Worm (Caenorhabditis elegans) whole organism, early embryonic: ENCODE measurements around the gene F44A2.5.

ENCODE experiments used
- B0310.2 ChIP-seq: sonication (generic microtip); optimal IDR thresholded peaks from 2 replicates; lab custom pipeline; 2016; ENCODE audit warnings: mild to moderate bottlenecking, missing genetic modification characterization, missing compliant biosample characterization
- F13C5.2 ChIP-seq: sonication (generic microtip); optimal IDR thresholded peaks from 2 replicates; lab custom pipeline; 2017; ENCODE audit warnings: mild to moderate bottlenecking, missing genetic modification characterization, inconsistent platforms, missing compliant biosample characterization
- aly-1 ChIP-seq: sonication (generic microtip); optimal IDR thresholded peaks from 2 replicates; lab custom pipeline; 2016; ENCODE audit warnings: missing genetic modification characterization, missing compliant biosample characterization
- ama-1 ChIP-seq: fragments of 150-350 bp; optimal IDR thresholded peaks from 2 replicates; lab custom pipeline; 2014
- ceh-13 ChIP-seq: fragments of 200-800 bp; sonication (Bioruptor generic); optimal IDR thresholded peaks from 2 replicates; lab custom pipeline; 2018; ENCODE audit warnings: mild to moderate bottlenecking, missing genetic modification characterization, missing compliant biosample characterization
- ceh-36 ChIP-seq: sonication (generic microtip); optimal IDR thresholded peaks from 2 replicates; lab custom pipeline; 2016; ENCODE audit warnings: missing genetic modification characterization, inconsistent platforms, missing compliant biosample characterization
- ets-7 ChIP-seq: sonication (generic microtip); optimal IDR thresholded peaks from 2 replicates; lab custom pipeline; 2016; ENCODE audit warnings: missing genotype, missing genetic modification characterization, missing compliant biosample characterization
- flt-1 ChIP-seq: fragments of 200-800 bp; sonication (Bioruptor generic); IDR thresholded peaks from 2 replicates; pipeline ENCODE4 v1.3.6; 2022; ENCODE audit warnings: missing genetic modification characterization, missing compliant biosample characterization
- hmbx-1 ChIP-seq: sonication (generic microtip); optimal IDR thresholded peaks from 2 replicates; lab custom pipeline; 2016; ENCODE audit warnings: mild to moderate bottlenecking, missing genetic modification characterization, missing compliant biosample characterization
- hmg-4 ChIP-seq: fragments of 200-800 bp; sonication (Bioruptor generic); optimal IDR thresholded peaks from 2 replicates; lab custom pipeline; 2018; ENCODE audit warnings: mild to moderate bottlenecking, missing genetic modification characterization, missing compliant biosample characterization
- hnd-1 ChIP-seq: sonication (generic microtip); optimal IDR thresholded peaks from 2 replicates; lab custom pipeline; 2016; ENCODE audit warnings: missing genetic modification characterization, missing compliant biosample characterization
- pes-1 ChIP-seq: fragments of 200-800 bp; sonication (Bioruptor generic); IDR thresholded peaks from 2 replicates; pipeline ENCODE4 v1.3.6; 2022; ENCODE audit warnings: missing genetic modification reagents, missing genetic modification characterization, missing compliant biosample characterization
- scrt-1 ChIP-seq: fragments of 200-800 bp; sonication (Bioruptor generic); IDR thresholded peaks from 2 replicates; pipeline ENCODE4 v1.3.6; 2022; ENCODE audit warnings: missing genetic modification characterization, missing compliant biosample characterization
- sea-1 ChIP-seq: fragments of 200-800 bp; sonication (Bioruptor generic); conservative IDR thresholded peaks from 2 replicates; pipeline ENCODE4 v1.3.6; 2022; ENCODE audit warnings: missing genetic modification characterization, missing compliant biosample characterization
- tbx-11 ChIP-seq: fragments of 200-800 bp; sonication (Bioruptor generic); IDR thresholded peaks from 2 replicates; pipeline ENCODE4 v1.3.6; 2022; ENCODE audit warnings: missing genetic modification characterization, missing compliant biosample characterization
- tbx-37 ChIP-seq: fragments of 200-800 bp; sonication (Bioruptor generic); conservative IDR thresholded peaks from 2 replicates; pipeline ENCODE4 v1.3.6; 2022; ENCODE audit warnings: missing genetic modification reagents, missing genetic modification characterization, missing compliant biosample characterization
- tra-4 ChIP-seq: sonication (generic microtip); optimal IDR thresholded peaks from 2 replicates; lab custom pipeline; 2017; ENCODE audit warnings: missing genetic modification characterization, missing compliant biosample characterization

Gene F44A2.5

DNA sequence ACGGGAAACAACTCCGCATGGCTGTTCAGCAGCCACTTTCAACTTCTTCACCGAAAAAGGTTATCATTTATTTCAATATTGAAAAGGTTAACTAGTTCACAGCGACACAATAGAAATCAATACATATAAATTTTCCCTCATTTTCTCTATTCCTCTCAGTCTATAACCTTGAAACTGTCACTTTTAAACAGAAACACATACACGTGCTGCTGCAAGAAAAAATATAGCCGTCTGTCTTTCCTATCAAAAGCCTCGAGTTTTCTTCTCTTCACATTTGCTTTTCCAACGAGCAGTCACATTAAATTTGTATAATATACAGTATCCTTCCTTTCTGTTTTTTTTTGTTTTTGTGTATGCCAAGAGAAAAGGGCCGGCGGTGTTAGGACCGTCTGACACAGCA lies 26.7 kb downstream of the F44A2.5 start:
- TF ChIP-seq sea-1 (GFP tag; lab: Robert Waterston, UW) (no peak), tbx-11 (GFP tag; lab: Robert Waterston, UW) (no peak), hmg-4 (no peak), aly-1 (tag; lab: Kevin White, UChicago) (no peak)

DNA sequence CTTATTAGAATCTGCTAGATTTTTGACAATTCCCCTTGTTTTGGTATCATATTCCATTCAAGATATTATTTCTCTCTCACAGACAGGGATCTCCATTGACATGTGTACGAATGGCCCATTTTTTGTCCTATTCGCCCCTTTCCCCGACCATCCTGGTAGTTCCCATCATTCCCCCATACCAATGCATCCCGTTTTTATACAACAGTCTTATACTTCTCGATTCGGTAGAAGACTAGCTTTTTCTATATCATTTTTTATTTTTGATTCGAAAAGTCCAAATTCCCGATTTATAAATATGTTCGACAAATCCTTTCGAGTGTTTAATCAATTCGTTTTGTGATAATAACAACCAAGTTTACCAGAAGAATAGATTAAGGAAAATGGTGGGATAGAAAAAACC lies 29.5 kb downstream of the F44A2.5 start:
- TF ChIP-seq tra-4 (tag; lab: Kevin White, UChicago) = no peak
- no peak for TF ChIP-seq tbx-37 (GFP tag; lab: Robert Waterston, UW)
- TF ChIP-seq B0310.2 (tag; lab: Kevin White, UChicago) = no peak
- TF ChIP-seq hmg-4 = no peak
- TF ChIP-seq hmbx-1 (tag; lab: Kevin White, UChicago) = no peak
- no peak for TF ChIP-seq ama-1 (lab: Kevin White, UChicago)
- TF ChIP-seq flt-1 (GFP tag; lab: Robert Waterston, UW) = no peak
- TF ChIP-seq F13C5.2 = no peak
- TF ChIP-seq pes-1 (GFP tag; lab: Robert Waterston, UW) = no peak
- TF ChIP-seq ceh-36 (tag; lab: Kevin White, UChicago) = no peak
- no peak for TF ChIP-seq aly-1 (tag; lab: Kevin White, UChicago)

DNA sequence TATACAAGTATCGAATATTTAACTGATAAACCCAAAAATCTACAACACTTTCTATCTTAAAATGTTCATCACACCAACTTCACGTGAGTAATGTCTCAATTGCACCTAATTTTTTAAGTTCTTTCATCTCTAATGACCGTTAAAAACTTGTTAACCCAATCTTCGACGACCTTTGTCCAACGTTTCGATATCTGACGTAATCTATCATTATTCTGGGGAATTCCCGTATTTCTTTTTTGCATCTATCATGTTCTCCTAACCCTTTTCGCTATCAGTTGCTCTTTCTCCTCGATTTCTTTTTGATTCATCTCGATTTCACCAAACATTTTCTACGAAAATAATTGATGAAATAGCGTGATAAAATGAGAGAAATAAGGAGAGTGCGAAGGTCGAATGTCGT lies 30.3 kb downstream of the F44A2.5 start:
- no peak for TF ChIP-seq flt-1 (GFP tag; lab: Robert Waterston, UW)
- no peak for TF ChIP-seq ceh-13 (GFP tag; lab: Kevin White, UChicago)
- TF ChIP-seq scrt-1 (GFP tag; lab: Robert Waterston, UW) = no peak
- no peak for TF ChIP-seq pes-1 (GFP tag; lab: Robert Waterston, UW)
- no peak for TF ChIP-seq F13C5.2
- no peak for TF ChIP-seq sea-1 (GFP tag; lab: Robert Waterston, UW)
- no peak for TF ChIP-seq tbx-11 (GFP tag; lab: Robert Waterston, UW)
- TF ChIP-seq hmg-4 = no peak
- TF ChIP-seq ama-1 (lab: Kevin White, UChicago) = no peak
- TF ChIP-seq ets-7 = no peak
- no peak for TF ChIP-seq hmbx-1 (tag; lab: Kevin White, UChicago)
- no peak for TF ChIP-seq hnd-1 (tag; lab: Kevin White, UChicago)
- no peak for TF ChIP-seq tra-4 (tag; lab: Kevin White, UChicago)
- no peak for TF ChIP-seq B0310.2 (tag; lab: Kevin White, UChicago)
- no peak for TF ChIP-seq tbx-37 (GFP tag; lab: Robert Waterston, UW)
- TF ChIP-seq ceh-36 (tag; lab: Kevin White, UChicago) = no peak

ce11 chrV:9328670-9329069 lies 31.2 kb downstream of the F44A2.5 start, which contains the start of gene K07B1.4:
Gene K07B1.4 (plus strand): TSS chrV:9328970.
- TF ChIP-seq ceh-36 (tag; lab: Kevin White, UChicago) (no peak), scrt-1 (GFP tag; lab: Robert Waterston, UW) (no peak), tbx-11 (GFP tag; lab: Robert Waterston, UW) (no peak), ama-1 (lab: Kevin White, UChicago) (no peak), ceh-13 (GFP tag; lab: Kevin White, UChicago) (no peak)

ce11 chrV:9329245-9329979 lies 32.0 kb downstream of the F44A2.5 start:
- TF ChIP-seq ceh-13 (GFP tag; lab: Kevin White, UChicago) (no peak), flt-1 (GFP tag; lab: Robert Waterston, UW) (no peak), tbx-37 (GFP tag; lab: Robert Waterston, UW) (no peak), B0310.2 (tag; lab: Kevin White, UChicago) (no peak), F13C5.2 (no peak), tra-4 (tag; lab: Kevin White, UChicago) (no peak), hmg-4 (no peak), aly-1 (tag; lab: Kevin White, UChicago) (no peak), hnd-1 (tag; lab: Kevin White, UChicago) (no peak), ama-1 (lab: Kevin White, UChicago) (no peak), ceh-36 (tag; lab: Kevin White, UChicago) (no peak), scrt-1 (GFP tag; lab: Robert Waterston, UW) (no peak), ets-7 (no peak), tbx-11 (GFP tag; lab: Robert Waterston, UW) (no peak), hmbx-1 (tag; lab: Kevin White, UChicago) (no peak)

DNA sequence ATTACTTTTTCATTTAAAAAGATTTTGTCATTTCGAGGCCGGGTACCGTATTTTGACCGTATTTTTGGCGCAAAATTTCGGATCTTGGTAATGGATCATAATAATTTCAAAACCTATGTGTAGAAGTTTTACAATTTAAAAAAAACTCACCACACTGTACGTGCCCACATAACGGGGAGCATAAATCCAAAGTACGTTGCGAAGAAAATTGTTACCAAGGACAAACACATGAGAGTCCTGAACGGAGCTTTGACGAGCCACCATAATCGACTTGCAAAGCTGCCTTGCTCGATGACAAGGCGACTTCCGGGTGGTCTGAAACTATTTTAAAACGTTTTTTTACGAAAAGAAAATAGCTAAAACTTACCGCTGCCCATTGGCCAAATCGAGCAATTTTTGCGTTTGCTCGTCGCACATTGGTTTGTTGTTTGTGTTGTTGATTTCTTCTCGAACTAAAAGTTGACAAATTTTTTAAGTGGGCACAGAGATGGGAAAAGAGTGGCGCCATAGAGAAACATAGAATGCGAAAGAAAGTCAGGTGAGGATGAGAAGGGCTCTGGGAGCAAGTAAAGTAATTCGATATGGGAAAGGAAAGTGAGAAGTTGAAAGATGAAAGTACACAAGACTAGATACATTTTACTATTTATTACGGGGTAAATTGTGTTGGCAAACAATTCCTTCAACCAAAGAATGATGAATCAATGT lies 35.3 kb downstream of the F44A2.5 start:
- no peak for TF ChIP-seq ama-1 (lab: Kevin White, UChicago)

DNA sequence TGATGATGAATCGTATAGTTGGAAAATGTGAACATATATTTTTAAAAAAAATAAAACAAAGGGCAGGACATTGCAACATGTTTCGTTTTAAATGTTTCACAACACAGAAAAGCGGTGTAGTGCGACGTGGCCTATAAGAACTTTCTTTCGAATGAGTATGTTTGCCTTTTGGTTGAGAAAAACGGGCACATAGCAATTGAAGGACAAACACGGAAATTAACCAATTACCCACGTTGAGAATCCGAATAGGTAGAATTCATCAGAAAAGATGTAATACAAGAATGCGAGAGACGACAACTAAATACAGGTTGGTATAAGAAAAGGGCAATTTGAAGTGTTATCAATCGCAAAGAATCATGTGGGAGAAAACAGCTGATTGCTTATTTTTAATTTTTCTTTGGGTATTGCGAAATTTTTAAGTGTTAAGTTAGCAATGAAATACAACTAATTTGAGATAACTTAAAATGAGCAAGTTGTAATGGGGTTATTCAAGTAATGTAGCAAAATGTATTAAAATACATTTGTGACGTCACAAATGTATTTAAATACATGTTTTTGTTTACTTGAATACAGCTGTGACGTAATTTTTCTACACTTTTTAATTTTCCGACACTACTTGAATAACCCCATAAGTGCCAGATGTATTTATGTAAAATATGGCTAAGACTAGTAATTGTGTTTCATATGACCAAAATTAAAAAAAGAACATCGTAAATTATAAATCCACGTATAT lies 36.0 kb downstream of the F44A2.5 start, which contains the start of gene acl-14:
Gene acl-14 (minus strand): TSS at position 316 of the 733 bp plus-strand sequence.
- TF ChIP-seq ceh-13 (GFP tag; lab: Kevin White, UChicago) = no peak
- TF ChIP-seq hnd-1 (tag; lab: Kevin White, UChicago) = no peak
- TF ChIP-seq pes-1 (GFP tag; lab: Robert Waterston, UW) = no peak
- no peak for TF ChIP-seq flt-1 (GFP tag; lab: Robert Waterston, UW)
